Worm (Caenorhabditis elegans) whole organism, early embryonic: Measurements from ENCODE around the gene arl-3.

Experiments used
- hmg-4 ChIP-seq: fragments of 200-800 bp; sonication (Bioruptor generic); optimal IDR thresholded peaks from 2 replicates; lab custom pipeline; 2018; ENCODE audit warnings: mild to moderate bottlenecking, missing genetic modification characterization, missing compliant biosample characterization
- pes-1 ChIP-seq: fragments of 200-800 bp; sonication (Bioruptor generic); IDR thresholded peaks from 2 replicates; pipeline ENCODE4 v1.3.6; 2022; ENCODE audit warnings: missing genetic modification reagents, missing genetic modification characterization, missing compliant biosample characterization

- TF ChIP-seq hmg-4 (GFP tag; lab: Kevin White, UChicago) (no peak), pes-1 (GFP tag; lab: Robert Waterston, UW) (no peak)
Observed at ce11 chrII:14574790-14575189, 31.5 kb upstream of the arl-3 start.
